Fruit fly (Drosophila melanogaster) whole organism, embryonic: ENCODE measurements around the gene CG14232.

Source experiments
- ATbp ChIP-seq: fragments of 200-800 bp; sonication (Bioruptor generic); optimal IDR thresholded peaks from 2 replicates; lab custom pipeline; 2017; ENCODE audit warnings: missing biosample characterization, mild to moderate bottlenecking, missing genetic modification characterization, missing genetic modification reagents
- Adf1 ChIP-seq: fragments of 200-800 bp; sonication (Bioruptor generic); IDR thresholded peaks from 2 replicates; pipeline ENCODE4 v1.3.6; 2022; ENCODE audit warnings: missing biosample characterization, missing genetic modification characterization
- Atf3 ChIP-seq: fragments of 200-800 bp; sonication (Bioruptor generic); optimal IDR thresholded peaks from 3 replicates; lab custom pipeline; 2016; ENCODE audit warnings: missing biosample characterization, missing genetic modification characterization
- Atf6 ChIP-seq: fragments of 200-800 bp; sonication (Bioruptor generic); IDR thresholded peaks from 2 replicates; pipeline ENCODE4 v1.3.6; 2022; ENCODE audit warnings: missing biosample characterization, missing genetic modification characterization
- Bteb2 ChIP-seq: fragments of 200-800 bp; sonication (Bioruptor generic); optimal IDR thresholded peaks from 2 replicates; lab custom pipeline; 2016; ENCODE audit warnings: missing biosample characterization, missing genetic modification characterization
- C15 ChIP-seq: fragments of 200-800 bp; sonication (Bioruptor generic); IDR thresholded peaks from 3 replicates; pipeline ENCODE4 v1.3.6; 2022; ENCODE audit warnings: missing biosample characterization, missing genetic modification characterization
- CG10267 ChIP-seq: fragments of 200-800 bp; sonication (Bioruptor generic); optimal IDR thresholded peaks from 2 replicates; lab custom pipeline; 2018; ENCODE audit warnings: missing biosample characterization, mild to moderate bottlenecking, missing genetic modification characterization, moderate library complexity
- CG11247 ChIP-seq: fragments of 200-800 bp; sonication (Bioruptor generic); IDR thresholded peaks from 2 replicates; pipeline ENCODE4 v1.3.6; 2022; ENCODE audit warnings: missing biosample characterization, missing genetic modification characterization
- CG11504 ChIP-seq: fragments of 200-800 bp; sonication (Bioruptor generic); optimal IDR thresholded peaks from 3 replicates; lab custom pipeline; 2019; ENCODE audit warnings: missing biosample characterization, mild to moderate bottlenecking, missing genetic modification characterization, moderate library complexity
- CG12299 ChIP-seq: fragments of 200-800 bp; sonication (Bioruptor generic); optimal IDR thresholded peaks from 2 replicates; lab custom pipeline; 2018; ENCODE audit warnings: missing biosample characterization, mild to moderate bottlenecking, missing genetic modification characterization
- CG13123 ChIP-seq: fragments of 200-800 bp; sonication (Bioruptor generic); optimal IDR thresholded peaks from 2 replicates; lab custom pipeline; 2016; ENCODE audit warnings: missing biosample characterization, missing genetic modification characterization
- CG15601 ChIP-seq: fragments of 200-800 bp; sonication (Bioruptor generic); optimal IDR thresholded peaks from 3 replicates; lab custom pipeline; 2019; ENCODE audit warnings: missing biosample characterization, mild to moderate bottlenecking, missing genetic modification characterization, moderate library complexity
- CG16863 ChIP-seq: fragments of 200-800 bp; sonication (Bioruptor generic); optimal IDR thresholded peaks from 3 replicates; lab custom pipeline; 2016; ENCODE audit warnings: missing biosample characterization, missing genetic modification characterization
- CG17802 ChIP-seq: fragments of 200-800 bp; sonication (Bioruptor generic); optimal IDR thresholded peaks from 2 replicates; lab custom pipeline; 2018; ENCODE audit warnings: missing biosample characterization, mild to moderate bottlenecking, missing genetic modification characterization, moderate library complexity
- CG3065 ChIP-seq: fragments of 200-800 bp; sonication (Bioruptor generic); optimal IDR thresholded peaks from 2 replicates; lab custom pipeline; 2016; ENCODE audit warnings: missing biosample characterization, missing genetic modification characterization
- CG31365 ChIP-seq: fragments of 200-800 bp; sonication (Bioruptor generic); optimal IDR thresholded peaks from 2 replicates; lab custom pipeline; 2018; ENCODE audit warnings: missing biosample characterization, mild to moderate bottlenecking, missing genetic modification characterization
- CG34224 ChIP-seq: fragments of 200-800 bp; sonication (Bioruptor generic); IDR thresholded peaks from 3 replicates; pipeline ENCODE4 v1.3.6; 2022; ENCODE audit warnings: missing biosample characterization, missing genetic modification characterization; ENCODE audit not compliant: partially characterized antibody
- CG3847 ChIP-seq: fragments of 200-800 bp; sonication (Bioruptor generic); IDR thresholded peaks from 2 replicates; pipeline ENCODE4 v1.3.6; 2022; ENCODE audit warnings: missing biosample characterization, missing genetic modification characterization
- CG7786 ChIP-seq: fragments of 200-800 bp; sonication (Bioruptor generic); optimal IDR thresholded peaks from 2 replicates; lab custom pipeline; 2016; ENCODE audit warnings: missing biosample characterization, missing genetic modification characterization
- CG8478 ChIP-seq: fragments of >200 bp; optimal IDR thresholded peaks from 2 replicates; lab custom pipeline; 2018
- CG8765 ChIP-seq: fragments of 200-800 bp; sonication (Bioruptor generic); IDR thresholded peaks from 2 replicates; pipeline ENCODE4 v1.3.6; 2022; ENCODE audit warnings: missing biosample characterization, missing genetic modification characterization
- CG8944 ChIP-seq: fragments of 200-800 bp; sonication (Bioruptor generic); optimal IDR thresholded peaks from 3 replicates; lab custom pipeline; 2016; ENCODE audit warnings: missing biosample characterization, missing genetic modification characterization
- CG9437 ChIP-seq: fragments of 200-800 bp; sonication (Bioruptor generic); optimal IDR thresholded peaks from 2 replicates; lab custom pipeline; 2018; ENCODE audit warnings: missing biosample characterization, mild to moderate bottlenecking, missing genetic modification characterization
- Camta ChIP-seq: fragments of 200-800 bp; sonication (Bioruptor generic); optimal IDR thresholded peaks from 2 replicates; lab custom pipeline; 2016; ENCODE audit warnings: missing biosample characterization, missing genetic modification characterization
- CkIIα-i1 ChIP-seq: fragments of 200-800 bp; sonication (Bioruptor generic); IDR thresholded peaks from 2 replicates; pipeline ENCODE4 v1.3.6; 2022; ENCODE audit warnings: missing biosample characterization, missing genetic modification characterization
- Dad ChIP-seq: fragments of 200-800 bp; sonication (Bioruptor generic); optimal IDR thresholded peaks from 3 replicates; lab custom pipeline; 2016; ENCODE audit warnings: missing biosample characterization, missing genetic modification characterization
- E2f1 ChIP-seq: fragments of 200-800 bp; sonication (Bioruptor generic); IDR thresholded peaks from 2 replicates; pipeline ENCODE4 v1.3.6; 2022; ENCODE audit warnings: missing biosample characterization, missing genetic modification characterization
- Fer2 ChIP-seq: fragments of 200-800 bp; sonication (Bioruptor generic); optimal IDR thresholded peaks from 2 replicates; lab custom pipeline; 2018; ENCODE audit warnings: missing biosample characterization, mild to moderate bottlenecking, missing genetic modification characterization, moderate library complexity
- HLHmδ ChIP-seq: fragments of 200-800 bp; sonication (Bioruptor generic); optimal IDR thresholded peaks from 2 replicates; lab custom pipeline; 2018; ENCODE audit warnings: missing biosample characterization, mild to moderate bottlenecking, missing genetic modification characterization, moderate library complexity
- Hmr ChIP-seq: fragments of 200-800 bp; sonication (Bioruptor generic); optimal IDR thresholded peaks from 3 replicates; lab custom pipeline; 2017; ENCODE audit warnings: mild to moderate bottlenecking, missing biosample characterization, missing genetic modification reagents, missing genetic modification characterization
- Hmx ChIP-seq: fragments of 200-800 bp; sonication (Bioruptor generic); optimal IDR thresholded peaks from 2 replicates; lab custom pipeline; 2016; ENCODE audit warnings: missing biosample characterization, missing genetic modification characterization
- NFAT ChIP-seq: fragments of 200-800 bp; sonication (Bioruptor generic); IDR thresholded peaks from 2 replicates; pipeline ENCODE4 v1.3.6; 2022; ENCODE audit warnings: missing biosample characterization, missing genetic modification characterization
- Stat92E ChIP-seq, 3 experiments: fragments of >200 bp in 2 of 3; fragments of 200-800 bp in 1 of 3; sonication (Bioruptor generic) in 1 of 3; optimal IDR thresholded peaks; 2 replicates each; lab custom pipeline; 2017 to 2019; ENCODE audit warnings: missing biosample characterization in 3 of 3, missing genetic modification characterization in 3 of 3, mild to moderate bottlenecking in 1 of 3, moderate library complexity in 1 of 3
- TFAM ChIP-seq: fragments of 200-800 bp; sonication (Bioruptor generic); optimal IDR thresholded peaks from 2 replicates; lab custom pipeline; 2017; ENCODE audit warnings: missing biosample characterization, missing genetic modification characterization, inconsistent platforms
- ash1 ChIP-seq: fragments of 200-800 bp; sonication (Bioruptor generic); optimal IDR thresholded peaks from 2 replicates; lab custom pipeline; 2018; ENCODE audit warnings: missing biosample characterization, mild to moderate bottlenecking, missing genetic modification characterization
- btn ChIP-seq: fragments of 200-800 bp; sonication (Bioruptor generic); optimal IDR thresholded peaks from 2 replicates; lab custom pipeline; 2016; ENCODE audit warnings: missing biosample characterization, missing genetic modification characterization
- croc ChIP-seq: fragments of 200-800 bp; sonication (Bioruptor generic); conservative IDR thresholded peaks from 3 replicates; pipeline ENCODE4 v1.3.6; 2022; ENCODE audit warnings: missing biosample characterization, missing genetic modification characterization
- dan ChIP-seq: fragments of 200-800 bp; sonication (Bioruptor generic); IDR thresholded peaks from 2 replicates; pipeline ENCODE4 v1.3.6; 2022; ENCODE audit warnings: missing biosample characterization, missing genetic modification characterization
- dati ChIP-seq: fragments of 200-800 bp; sonication (Bioruptor generic); IDR thresholded peaks from 2 replicates; pipeline ENCODE4 v1.3.6; 2022; ENCODE audit warnings: missing biosample characterization, missing genetic modification characterization
- dysf ChIP-seq: fragments of 200-800 bp; sonication (Bioruptor generic); IDR thresholded peaks from 3 replicates; pipeline ENCODE4 v1.3.6; 2022; ENCODE audit warnings: missing biosample characterization, missing genetic modification characterization
- esg ChIP-seq: fragments of 200-800 bp; sonication (Bioruptor generic); conservative IDR thresholded peaks from 2 replicates; pipeline ENCODE4 v1.3.6; 2022; ENCODE audit warnings: missing biosample characterization, missing genetic modification characterization
- exex ChIP-seq: fragments of 200-800 bp; sonication (Bioruptor generic); optimal IDR thresholded peaks from 4 replicates; lab custom pipeline; 2018; ENCODE audit warnings: missing biosample characterization, mild to moderate bottlenecking, missing genetic modification characterization, moderate library complexity
- insv ChIP-seq, 2 experiments: fragments of 200-800 bp; sonication (Bioruptor generic); optimal IDR thresholded peaks; 3 replicates each; lab custom pipeline; 2016 to 2018; ENCODE audit warnings: missing biosample characterization in 2 of 2, missing genetic modification characterization in 2 of 2
- lov ChIP-seq, 2 experiments: fragments of 200-800 bp in 1 of 2; fragments of >200 bp in 1 of 2; sonication (Bioruptor generic) in 1 of 2; IDR thresholded peaks in 1 of 2; optimal IDR thresholded peaks in 1 of 2; 2 replicates in 1 of 2; 3 replicates in 1 of 2; pipeline versions ENCODE4 v1.3.6 to Lab custom; 2017 to 2022; ENCODE audit warnings: missing biosample characterization in 1 of 2, missing genetic modification characterization in 1 of 2
- mld ChIP-seq: fragments of 200-800 bp; sonication (Bioruptor generic); IDR thresholded peaks from 3 replicates; pipeline ENCODE4 v1.3.6; 2022; ENCODE audit warnings: missing biosample characterization, missing genetic modification characterization; ENCODE audit not compliant: partially characterized antibody
- oc ChIP-seq: fragments of 200-800 bp; sonication (Bioruptor generic); optimal IDR thresholded peaks from 2 replicates; lab custom pipeline; 2018; ENCODE audit warnings: missing biosample characterization, mild to moderate bottlenecking, missing genetic modification characterization, moderate library complexity
- otp ChIP-seq: fragments of 200-800 bp; sonication (Bioruptor generic); IDR thresholded peaks from 3 replicates; pipeline ENCODE4, ENCODE4 v1.3.6; 2022; ENCODE audit warnings: missing biosample characterization, missing genetic modification characterization
- sima ChIP-seq: fragments of 200-800 bp; sonication (Bioruptor generic); optimal IDR thresholded peaks from 2 replicates; lab custom pipeline; 2016; ENCODE audit warnings: missing biosample characterization, missing genetic modification characterization
- sr ChIP-seq: fragments of 200-800 bp; sonication (Bioruptor generic); IDR thresholded peaks from 3 replicates; pipeline ENCODE4 v1.3.6; 2022; ENCODE audit warnings: missing biosample characterization, missing genetic modification characterization
- tup ChIP-seq: fragments of 200-800 bp; sonication (Bioruptor generic); optimal IDR thresholded peaks from 2 replicates; lab custom pipeline; 2016; ENCODE audit warnings: missing biosample characterization, mild to moderate bottlenecking, missing genetic modification characterization, moderate library complexity
- vfl ChIP-seq: fragments of 200-800 bp; sonication (Bioruptor generic); optimal IDR thresholded peaks from 2 replicates; lab custom pipeline; 2016; ENCODE audit warnings: missing biosample characterization, missing genetic modification characterization

CG14232 gene

dm6 chrX:19665684-19666141 is 38.3 kb downstream of the CG14232 start (continued):
- TF ChIP-seq CG3847 (GFP tag; lab: Robert Waterston, UW) (peak; percentile 65), croc (GFP tag; lab: Robert Waterston, UW) (no peak), Atf3 (no peak), CG13123 (no peak), Dad (GFP tag; lab: Kevin White, UChicago) (no peak), CG17802 (no peak), CG10267 (no peak), Hmr (GFP tag; lab: Kevin White, UChicago) (no peak), TFAM (GFP tag; lab: Kevin White, UChicago) (no peak), NFAT (GFP tag; lab: Robert Waterston, UW) (peak; percentile 85), E2f1 (GFP tag; lab: Robert Waterston, UW) (peak; percentile 27; the same call in 1 of the 2 replicates), CG31365 (tag; lab: Kevin White, UChicago) (no peak), sr (GFP tag; lab: Robert Waterston, UW) (no peak), CG7786 (GFP tag; lab: Kevin White, UChicago) (peak; percentile 53), Fer2 (tag; lab: Kevin White, UChicago) (no peak), CkIIα-i1 (GFP tag; lab: Robert Waterston, UW) (no peak), tup (no peak), Bteb2 (GFP tag; lab: Kevin White, UChicago) (no peak), CG34224 (GFP tag; lab: Robert Waterston, UW) (no peak), vfl (GFP tag; lab: Kevin White, UChicago) (no peak), CG11247 (GFP tag; lab: Robert Waterston, UW) (peak; percentile 48; the same call in 1 of the 2 replicates), dati (GFP tag; lab: Robert Waterston, UW) (no peak), btn (GFP tag; lab: Kevin White, UChicago) (no peak), Adf1 (GFP tag; lab: Robert Waterston, UW) (peak; percentile 67), Atf6 (peak; percentile 25; the same call in 1 of the 2 replicates), CG8478 (lab: Kevin White, UChicago) (no peak), CG11504 (tag; lab: Kevin White, UChicago) (peak; percentile 16), oc (tag; lab: Kevin White, UChicago) (no peak), mld (no peak), sima (GFP tag; lab: Kevin White, UChicago) (no peak), esg (GFP tag; lab: Robert Waterston, UW) (no peak; the same call in 1 of the 2 replicates), ATbp (GFP tag; lab: Kevin White, UChicago) (no peak), lov (optimal IDR thresholded peaks at IDR 0.05; lab: Kevin White, UChicago) (no peak), lov (GFP tag; IDR thresholded peaks at IDR 0.05; lab: Robert Waterston, UW) (no peak), Hmx (GFP tag; lab: Kevin White, UChicago) (no peak), CG8765 (GFP tag; lab: Robert Waterston, UW) (0 out of 2 replicates have a peak, but pooled peaks have one; percentile 6), C15 (GFP tag; lab: Robert Waterston, UW) (no peak), CG8944 (GFP tag; lab: Kevin White, UChicago) (peak; percentile 34), Camta (GFP tag; lab: Kevin White, UChicago) (peak; percentile 5), CG16863 (GFP tag; lab: Kevin White, UChicago) (peak; percentile 20), HLHmδ (no peak), CG9437 (GFP tag; lab: Kevin White, UChicago) (no peak), dysf (GFP tag; lab: Robert Waterston, UW) (peak; percentile 74), CG15601 (tag; lab: Kevin White, UChicago) (no peak), ash1 (GFP tag; lab: Kevin White, UChicago) (no peak), CG12299 (no peak), CG3065 (GFP tag; lab: Kevin White, UChicago) (no peak), Stat92E (GFP tag; optimal IDR thresholded peaks at IDR 0.05; lab: Kevin White, UChicago) (no peak), dan (GFP tag; lab: Robert Waterston, UW) (no peak), otp (GFP tag; lab: Robert Waterston, UW) (0 out of 3 replicates have a peak, but pooled peaks have one; percentile 22), insv (GFP tag; optimal IDR thresholded peaks at IDR 0.05; lab: Kevin White, UChicago) (no peak), exex (tag; lab: Kevin White, UChicago) (no peak)
